Fruit fly (Drosophila melanogaster) whole organism, embryonic: ENCODE data around the gene Atg18b.

ENCODE experiments used
- Asciz ChIP-seq: fragments of 200-800 bp; sonication (Bioruptor generic); optimal IDR thresholded peaks from 2 replicates; lab custom pipeline; 2017; ENCODE audit warnings: missing biosample characterization, mild to moderate bottlenecking, missing genetic modification characterization, missing genetic modification reagents
- CG12155 ChIP-seq: fragments of 200-800 bp; sonication (Bioruptor generic); optimal IDR thresholded peaks from 3 replicates; lab custom pipeline; 2016; ENCODE audit warnings: missing biosample characterization, missing genetic modification characterization
- CG1233 ChIP-seq: fragments of 200-800 bp; sonication (Bioruptor generic); optimal IDR thresholded peaks from 4 replicates; lab custom pipeline; 2018; ENCODE audit warnings: missing biosample characterization, mild to moderate bottlenecking, missing genetic modification characterization
- CG13775 ChIP-seq: fragments of 200-800 bp; sonication (Bioruptor generic); optimal IDR thresholded peaks from 3 replicates; lab custom pipeline; 2017; ENCODE audit warnings: missing biosample characterization, mild to moderate bottlenecking, missing genetic modification characterization
- CG14710 ChIP-seq: fragments of 200-800 bp; sonication (Bioruptor generic); optimal IDR thresholded peaks from 3 replicates; lab custom pipeline; 2019; ENCODE audit warnings: missing biosample characterization, mild to moderate bottlenecking, missing genetic modification characterization, moderate library complexity
- CG14860 ChIP-seq: fragments of 200-800 bp; sonication (Bioruptor generic); IDR thresholded peaks from 3 replicates; pipeline ENCODE4 v1.3.6; 2022; ENCODE audit warnings: missing biosample characterization, missing genetic modification characterization; ENCODE audit not compliant: partially characterized antibody
- CG17612 ChIP-seq: fragments of 200-800 bp; sonication (Bioruptor generic); IDR thresholded peaks from 2 replicates; pipeline ENCODE4 v1.3.6; 2022; ENCODE audit warnings: missing biosample characterization, missing genetic modification characterization
- CG18764 ChIP-seq: fragments of 200-800 bp; sonication (Bioruptor generic); optimal IDR thresholded peaks from 3 replicates; lab custom pipeline; 2016; ENCODE audit warnings: missing biosample characterization, missing genetic modification characterization
- CG30020 ChIP-seq: fragments of 200-800 bp; optimal IDR thresholded peaks from 2 replicates; lab custom pipeline; 2019; ENCODE audit warnings: missing biosample characterization, mild to moderate bottlenecking, missing genetic modification characterization, moderate library complexity
- CG30431 ChIP-seq: fragments of 200-800 bp; sonication (Bioruptor generic); optimal IDR thresholded peaks from 2 replicates; lab custom pipeline; 2017; ENCODE audit warnings: missing biosample characterization, missing genetic modification characterization
- CG34422 ChIP-seq: fragments of 200-800 bp; sonication (Bioruptor generic); IDR thresholded peaks from 3 replicates; pipeline ENCODE4 v1.3.6; 2022; ENCODE audit warnings: missing biosample characterization, missing genetic modification characterization
- CG3838 ChIP-seq: fragments of 200-800 bp; sonication (Bioruptor generic); optimal IDR thresholded peaks from 3 replicates; lab custom pipeline; 2016; ENCODE audit warnings: missing biosample characterization, missing genetic modification characterization
- CG6175 ChIP-seq: fragments of 200-800 bp; sonication (Bioruptor generic); IDR thresholded peaks from 3 replicates; pipeline ENCODE4 v1.3.6; 2022; ENCODE audit warnings: missing biosample characterization, missing genetic modification characterization
- CG8765 ChIP-seq: fragments of 200-800 bp; sonication (Bioruptor generic); IDR thresholded peaks from 2 replicates; pipeline ENCODE4 v1.3.6; 2022; ENCODE audit warnings: missing biosample characterization, missing genetic modification characterization
- CG9797 ChIP-seq: fragments of 200-800 bp; sonication (Bioruptor generic); optimal IDR thresholded peaks from 3 replicates; lab custom pipeline; 2018; ENCODE audit warnings: missing biosample characterization, mild to moderate bottlenecking, missing genetic modification characterization
- CG9932 ChIP-seq: fragments of 200-800 bp; sonication (Bioruptor generic); IDR thresholded peaks from 2 replicates; pipeline ENCODE4 v1.3.6; 2022; ENCODE audit warnings: missing biosample characterization, missing genetic modification characterization
- Chrac-16 ChIP-seq: fragments of 200-800 bp; sonication (Bioruptor generic); optimal IDR thresholded peaks from 3 replicates; lab custom pipeline; 2016; ENCODE audit warnings: missing biosample characterization, missing genetic modification characterization
- CrebB ChIP-seq: fragments of 200-800 bp; sonication (Bioruptor generic); optimal IDR thresholded peaks from 3 replicates; lab custom pipeline; 2018; ENCODE audit warnings: missing biosample characterization, mild to moderate bottlenecking, missing genetic modification characterization
- Deaf1 ChIP-seq: fragments of 200-800 bp; optimal IDR thresholded peaks from 3 replicates; lab custom pipeline; 2019; ENCODE audit warnings: missing biosample characterization, mild to moderate bottlenecking, missing genetic modification characterization, moderate library complexity
- Dek ChIP-seq: fragments of 200-800 bp; sonication (Bioruptor generic); optimal IDR thresholded peaks from 3 replicates; lab custom pipeline; 2019; ENCODE audit warnings: missing biosample characterization, mild to moderate bottlenecking, missing genetic modification characterization, moderate library complexity
- Dip3 ChIP-seq: fragments of 200-800 bp; sonication (Bioruptor generic); optimal IDR thresholded peaks from 3 replicates; lab custom pipeline; 2016; ENCODE audit warnings: missing biosample characterization, missing genetic modification characterization
- Doc2 ChIP-seq: fragments of 200-800 bp; sonication (Bioruptor generic); IDR thresholded peaks from 2 replicates; pipeline ENCODE4 v1.3.6; 2022; ENCODE audit warnings: missing biosample characterization, missing genetic modification characterization
- Dp ChIP-seq: fragments of 200-800 bp; sonication (Bioruptor generic); optimal IDR thresholded peaks from 2 replicates; lab custom pipeline; 2018; ENCODE audit warnings: missing biosample characterization, mild to moderate bottlenecking, missing genetic modification characterization, moderate library complexity
- Med ChIP-seq: fragments of 200-800 bp; sonication (Bioruptor generic); peaks from one replicate; lab custom pipeline; 2016; ENCODE audit warnings: missing biosample characterization, missing genetic modification characterization, mild to moderate bottlenecking, inconsistent platforms, moderate library complexity
- NC2α ChIP-seq: fragments of 200-800 bp; sonication (Bioruptor generic); optimal IDR thresholded peaks from 2 replicates; lab custom pipeline; 2016; ENCODE audit warnings: missing biosample characterization, missing genetic modification characterization
- NFAT ChIP-seq: fragments of 200-800 bp; sonication (Bioruptor generic); IDR thresholded peaks from 2 replicates; pipeline ENCODE4 v1.3.6; 2022; ENCODE audit warnings: missing biosample characterization, missing genetic modification characterization
- Scr ChIP-seq: fragments of 200-800 bp; sonication (Bioruptor generic); IDR thresholded peaks from 2 replicates; pipeline ENCODE4 v1.3.6; 2022; ENCODE audit warnings: missing biosample characterization, missing genetic modification characterization; ENCODE audit not compliant: partially characterized antibody
- Six4 ChIP-seq: fragments of 200-800 bp; sonication (Bioruptor generic); optimal IDR thresholded peaks from 2 replicates; lab custom pipeline; 2016; ENCODE audit warnings: missing biosample characterization, missing genetic modification characterization
- Sry-δ ChIP-seq: fragments of 200-800 bp; sonication (Bioruptor generic); optimal IDR thresholded peaks from 2 replicates; lab custom pipeline; 2016; ENCODE audit warnings: missing biosample characterization, missing genetic modification characterization
- Ssrp ChIP-seq: fragments of 200-800 bp; sonication (Bioruptor generic); optimal IDR thresholded peaks from 2 replicates; lab custom pipeline; 2018; ENCODE audit warnings: missing biosample characterization, mild to moderate bottlenecking, missing genetic modification characterization, moderate library complexity
- bab2 ChIP-seq: fragments of 200-800 bp; sonication (Bioruptor generic); optimal IDR thresholded peaks from 2 replicates; lab custom pipeline; 2016; ENCODE audit warnings: missing biosample characterization, missing genetic modification characterization
- bowl ChIP-seq: fragments of 200-800 bp; sonication (Bioruptor generic); IDR thresholded peaks from 2 replicates; pipeline ENCODE4 v1.3.6; 2022; ENCODE audit warnings: missing biosample characterization, missing genetic modification characterization
- caup ChIP-seq: fragments of 200-800 bp; sonication (Bioruptor generic); optimal IDR thresholded peaks from 3 replicates; lab custom pipeline; 2017; ENCODE audit warnings: missing biosample characterization, mild to moderate bottlenecking, missing genetic modification characterization, moderate library complexity; ENCODE audit not compliant: severe bottlenecking
- cg ChIP-seq: fragments of 200-800 bp; sonication (Bioruptor generic); optimal IDR thresholded peaks from 3 replicates; lab custom pipeline; 2019; ENCODE audit warnings: missing biosample characterization, mild to moderate bottlenecking, missing genetic modification characterization, moderate library complexity
- chm ChIP-seq: fragments of 200-800 bp; sonication (Bioruptor generic); IDR thresholded peaks from 2 replicates; pipeline ENCODE4 v1.3.6; 2022; ENCODE audit warnings: missing biosample characterization, missing genetic modification characterization
- dati ChIP-seq: fragments of 200-800 bp; sonication (Bioruptor generic); IDR thresholded peaks from 2 replicates; pipeline ENCODE4 v1.3.6; 2022; ENCODE audit warnings: missing biosample characterization, missing genetic modification characterization
- dpn ChIP-seq, 2 experiments: fragments of 200-800 bp; sonication (Bioruptor generic); optimal IDR thresholded peaks; 3 replicates each; lab custom pipeline; 2016; ENCODE audit warnings: missing biosample characterization in 2 of 2, missing genetic modification characterization in 2 of 2
- esg ChIP-seq: fragments of 200-800 bp; sonication (Bioruptor generic); conservative IDR thresholded peaks from 2 replicates; pipeline ENCODE4 v1.3.6; 2022; ENCODE audit warnings: missing biosample characterization, missing genetic modification characterization
- fd64A ChIP-seq: fragments of 200-800 bp; sonication (Bioruptor generic); optimal IDR thresholded peaks from 3 replicates; lab custom pipeline; 2018; ENCODE audit warnings: missing biosample characterization, mild to moderate bottlenecking, missing genetic modification characterization
- fu2 ChIP-seq: fragments of 200-800 bp; sonication (Bioruptor generic); optimal IDR thresholded peaks from 2 replicates; lab custom pipeline; 2016; ENCODE audit warnings: missing biosample characterization, missing genetic modification characterization
- gfzf ChIP-seq: fragments of 200-800 bp; sonication (Bioruptor generic); optimal IDR thresholded peaks from 2 replicates; lab custom pipeline; 2016; ENCODE audit warnings: missing biosample characterization, mild to moderate bottlenecking, missing genetic modification characterization, moderate library complexity
- lilli ChIP-seq: fragments of 200-800 bp; sonication (Bioruptor generic); optimal IDR thresholded peaks from 3 replicates; lab custom pipeline; 2016; ENCODE audit warnings: missing biosample characterization, missing genetic modification characterization
- pita ChIP-seq: fragments of 200-800 bp; sonication (Bioruptor generic); optimal IDR thresholded peaks from 2 replicates; lab custom pipeline; 2017; ENCODE audit warnings: missing biosample characterization, mild to moderate bottlenecking, missing genetic modification characterization
- prd ChIP-seq, 3 experiments: fragments of >200 bp in 2 of 3; fragments of 200-800 bp in 1 of 3; sonication (Bioruptor generic) in 1 of 3; optimal IDR thresholded peaks in 2 of 3; IDR thresholded peaks in 1 of 3; 2 replicates in 2 of 3; 3 replicates in 1 of 3; pipeline versions ENCODE4 v1.3.6 to Lab custom; 2017 to 2022; ENCODE audit warnings: missing biosample characterization in 1 of 3, missing genetic modification characterization in 1 of 3
- row ChIP-seq: fragments of 200-800 bp; sonication (Bioruptor generic); IDR thresholded peaks from 3 replicates; pipeline ENCODE4 v1.3.6; 2022; ENCODE audit warnings: missing biosample characterization, missing genetic modification characterization
- tin ChIP-seq: fragments of 200-800 bp; sonication (Bioruptor generic); optimal IDR thresholded peaks from 3 replicates; lab custom pipeline; 2016; ENCODE audit warnings: missing biosample characterization, missing genetic modification characterization
- tna ChIP-seq: fragments of 200-800 bp; sonication (Bioruptor generic); IDR thresholded peaks from 2 replicates; pipeline ENCODE4 v1.3.6; 2022; ENCODE audit warnings: missing biosample characterization, missing genetic modification characterization; ENCODE audit not compliant: partially characterized antibody
- ttk ChIP-seq: fragments of 200-800 bp; sonication (Bioruptor generic); IDR thresholded peaks from 2 replicates; pipeline ENCODE4 v2.1.2; 2022; ENCODE audit warnings: missing biosample characterization, missing genetic modification characterization
- z ChIP-seq: fragments of 200-800 bp; sonication (Bioruptor generic); IDR thresholded peaks from 3 replicates; pipeline ENCODE4 v1.3.6; 2022; ENCODE audit warnings: missing biosample characterization, missing genetic modification characterization

Atg18b gene

dm6 chr2L:21168295-21169159 is 51.8 kb downstream of the Atg18b start, which contains the start of the genes mAcon1, CG43345 and CG43346 (continued):
- TF ChIP-seq CG30431 (GFP tag; lab: Kevin White, UChicago) (peak; percentile 68), dati (GFP tag; lab: Robert Waterston, UW) (no peak), Doc2 (GFP tag; lab: Robert Waterston, UW) (no peak), Dp (peak; percentile 75), esg (peak; percentile 30), fd64A (no peak), Asciz (GFP tag; lab: Kevin White, UChicago) (no peak), Chrac-16 (GFP tag; lab: Kevin White, UChicago) (peak; percentile 85), CG30020 (tag; lab: Kevin White, UChicago) (peak; percentile 69), CG17612 (GFP tag; lab: Robert Waterston, UW) (no peak), NC2α (GFP tag; lab: Kevin White, UChicago) (peak; percentile 82), dpn (GFP tag; optimal IDR thresholded peaks at IDR 0.05; lab: Kevin White, UChicago) (peak; percentile 80 to 91), Six4 (peak; percentile 62), CG12155 (GFP tag; lab: Kevin White, UChicago) (peak; percentile 84), CG13775 (GFP tag; lab: Kevin White, UChicago) (peak; percentile 87), cg (GFP tag; lab: Kevin White, UChicago) (no peak), bab2 (peak; percentile 85), Sry-δ (GFP tag; lab: Kevin White, UChicago) (peak; percentile 67), Scr (GFP tag; lab: Robert Waterston, UW) (no peak), z (GFP tag; lab: Robert Waterston, UW) (no peak), caup (GFP tag; lab: Kevin White, UChicago) (no peak), lilli (peak; percentile 89), Dek (tag; lab: Kevin White, UChicago) (peak; percentile 74), row (GFP tag; lab: Robert Waterston, UW) (peak; percentile 97), CrebB (tag; lab: Kevin White, UChicago) (peak; percentile 58), bowl (GFP tag; lab: Robert Waterston, UW) (no peak), CG1233 (GFP tag; lab: Kevin White, UChicago) (peak; percentile 70), prd (optimal IDR thresholded peaks at IDR 0.05; lab: Kevin White, UChicago) (no peak), prd (GFP tag; IDR thresholded peaks at IDR 0.05; lab: Robert Waterston, UW) (peak; percentile 78; the same call in 2 of the 3 replicates), Med (GFP tag; lab: Kevin White, UChicago) (peak; percentile 98), CG6175 (no peak), CG3838 (GFP tag; lab: Kevin White, UChicago) (peak; percentile 45), CG8765 (GFP tag; lab: Robert Waterston, UW) (peak; percentile 19; the same call in 1 of the 2 replicates), Ssrp (tag; lab: Kevin White, UChicago) (peak; percentile 70), CG9932 (peak; percentile 84), CG18764 (GFP tag; lab: Kevin White, UChicago) (peak; percentile 64), ttk (GFP tag; lab: Robert Waterston, UW) (no peak), CG9797 (GFP tag; lab: Kevin White, UChicago) (peak; percentile 61), chm (GFP tag; lab: Robert Waterston, UW) (peak; percentile 6; the same call in 1 of the 2 replicates), gfzf (GFP tag; lab: Kevin White, UChicago) (peak; percentile 39), Dip3 (GFP tag; lab: Kevin White, UChicago) (peak; percentile 93), NFAT (no peak), CG34422 (GFP tag; lab: Robert Waterston, UW) (peak; percentile 57; the same call in 1 of the 3 replicates), tna (GFP tag; lab: Robert Waterston, UW) (no peak), tin (GFP tag; lab: Kevin White, UChicago) (peak; percentile 80), Deaf1 (tag; lab: Kevin White, UChicago) (no peak), fu2 (GFP tag; lab: Kevin White, UChicago) (peak; percentile 90), pita (GFP tag; lab: Kevin White, UChicago) (no peak), CG14860 (GFP tag; lab: Robert Waterston, UW) (no peak), CG14710 (tag; lab: Kevin White, UChicago) (peak; percentile 86)
